Fruit fly (Drosophila melanogaster) whole organism, larva: ENCODE measurements around the gene Prp3.

Experiments
- noc ChIP-seq: fragments of 200-800 bp; sonication (Bioruptor generic); optimal IDR thresholded peaks from 3 replicates; lab custom pipeline; 2019; ENCODE audit warnings: missing biosample characterization, mild to moderate bottlenecking, missing genetic modification characterization, moderate library complexity

The Prp3 gene

dm6 chr3L:19910054-19910414 is at the start of gene Prp3, which contains the start of gene Mi-2:
Prp3 (plus strand) TSS chr3L:19910300.
Mi-2 (minus strand) TSS chr3L:19910215.
- TF ChIP-seq noc (tag; lab: Kevin White, UChicago): no peak

dm6 chr3L:19861215-19861614 is 48.9 kb upstream of the Prp3 start:
- peak; percentile 34 for TF ChIP-seq noc (tag; lab: Kevin White, UChicago)

dm6 chr3L:19867238-19867637 is 42.9 kb upstream of the Prp3 start:
- no peak for TF ChIP-seq noc (tag; lab: Kevin White, UChicago)

dm6 chr3L:19869698-19870097 is 40.4 kb upstream of the Prp3 start:
- no peak for TF ChIP-seq noc (tag; lab: Kevin White, UChicago)

dm6 chr3L:19870843-19871666 is 39.0 kb upstream of the Prp3 start, which contains the start of the genes Rab8 and Usp32:
Rab8 (minus strand) TSS chr3L:19871078.
Usp32 (plus strand) TSS chr3L:19871139.
- TF ChIP-seq noc (tag; lab: Kevin White, UChicago): peak; percentile 74

dm6 chr3L:19871667-19871931 is 38.5 kb upstream of the Prp3 start:
- TF ChIP-seq noc (tag; lab: Kevin White, UChicago): no peak

dm6 chr3L:19872465-19872883 is 37.6 kb upstream of the Prp3 start:
- peak; percentile 35 for TF ChIP-seq noc (tag; lab: Kevin White, UChicago)

dm6 chr3L:19873488-19873887 is 36.6 kb upstream of the Prp3 start:
- no peak for TF ChIP-seq noc (tag; lab: Kevin White, UChicago)

dm6 chr3L:19895556-19895995 is 14.5 kb upstream of the Prp3 start:
- peak; percentile 69 for TF ChIP-seq noc (tag; lab: Kevin White, UChicago)

dm6 chr3L:19896280-19896891 is 13.7 kb upstream of the Prp3 start:
- TF ChIP-seq noc (tag; lab: Kevin White, UChicago): no peak

dm6 chr3L:19896892-19897684 is 13.0 kb upstream of the Prp3 start:
- no peak for TF ChIP-seq noc (tag; lab: Kevin White, UChicago)

dm6 chr3L:19897685-19898009 is 12.5 kb upstream of the Prp3 start:
- no peak for TF ChIP-seq noc (tag; lab: Kevin White, UChicago)

dm6 chr3L:19898547-19899282 is 11.4 kb upstream of the Prp3 start:
- TF ChIP-seq noc (tag; lab: Kevin White, UChicago): no peak

dm6 chr3L:19899308-19899927 is 10.7 kb upstream of the Prp3 start:
- no peak for TF ChIP-seq noc (tag; lab: Kevin White, UChicago)
